Worm (Caenorhabditis elegans): ENCODE data around the gene hsp-75.

Gene hsp-75

DNA sequence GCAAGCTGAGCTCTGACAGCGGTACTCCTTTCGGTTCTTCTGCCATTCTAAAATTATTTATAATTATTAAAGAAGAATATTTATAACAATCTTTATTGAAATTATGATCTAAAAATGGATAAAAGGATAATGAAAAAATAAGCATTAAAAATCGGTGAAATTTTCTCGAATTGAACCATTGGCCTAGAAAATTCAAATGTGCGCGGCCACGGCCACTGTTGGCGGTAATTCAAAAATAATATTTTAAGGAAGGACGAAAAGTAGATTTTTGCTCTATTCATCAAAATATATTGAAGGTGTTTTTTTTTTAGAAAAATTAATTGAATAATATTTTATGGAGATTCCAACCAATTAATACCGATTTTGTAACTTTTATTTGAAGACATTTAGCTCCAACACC is 27.7 kb downstream of the hsp-75 start, which contains the start of gene pfd-5:
pfd-5 (minus strand) TSS at position 47 of the 400 bp plus-strand sequence.
- TF ChIP-seq unc-130 (GFP tag; optimal IDR thresholded peaks at IDR 0.05) (peak; percentile 66), D2030.7 (GFP tag; IDR thresholded peaks at IDR 0.05) (peak; percentile 39), mcd-1 (GFP tag; IDR thresholded peaks at IDR 0.05) (peak; percentile 55; the same call in 1 of the 2 replicates), efl-1 (GFP tag; optimal IDR thresholded peaks at IDR 0.05) (peak; percentile 90), rcor-1 (GFP tag; IDR thresholded peaks at IDR 0.05) (peak; percentile 60), lsl-1 (GFP tag; optimal IDR thresholded peaks at IDR 0.05) (peak; percentile 11), ztf-18 (tag; optimal IDR thresholded peaks at IDR 0.05) (peak; percentile 11), lin-54 (GFP tag; optimal IDR thresholded peaks at IDR 0.05) (peak; percentile 98), aptf-3 (GFP tag; IDR thresholded peaks at IDR 0.05) (no peak), F33H1.4 (GFP tag; IDR thresholded peaks at IDR 0.05) (peak; percentile 63), ceh-27 (GFP tag; optimal IDR thresholded peaks at IDR 0.05) (peak; percentile 50), chd-7 (tag; optimal IDR thresholded peaks at IDR 0.05) (no peak), lin-35 (GFP tag; optimal IDR thresholded peaks at IDR 0.05) (peak in 2 of 3 experiments; percentile 32 to 93), ZK185.1 (tag; optimal IDR thresholded peaks at IDR 0.05; ENCODE audit: poor library complexity, severe bottlenecking) (peak; percentile 55), snpc-4 (GFP tag; optimal IDR thresholded peaks at IDR 0.05) (no peak), snpc-4 (tag; optimal IDR thresholded peaks at IDR 0.05) (peak in 1 of 4 experiments; percentile 20), dpl-1 (GFP tag; optimal IDR thresholded peaks at IDR 0.05) (peak; percentile 70), egl-44 (GFP tag; IDR thresholded peaks at IDR 0.05) (no peak), snpc-3.4 (tag; optimal IDR thresholded peaks at IDR 0.05) (no peak), hsf-1 (GFP tag; IDR thresholded peaks at IDR 0.05) (0 out of 2 replicates have a peak, but pooled peaks have one; percentile 46), nhr-90 (tag; optimal IDR thresholded peaks at IDR 0.05) (no peak)

DNA sequence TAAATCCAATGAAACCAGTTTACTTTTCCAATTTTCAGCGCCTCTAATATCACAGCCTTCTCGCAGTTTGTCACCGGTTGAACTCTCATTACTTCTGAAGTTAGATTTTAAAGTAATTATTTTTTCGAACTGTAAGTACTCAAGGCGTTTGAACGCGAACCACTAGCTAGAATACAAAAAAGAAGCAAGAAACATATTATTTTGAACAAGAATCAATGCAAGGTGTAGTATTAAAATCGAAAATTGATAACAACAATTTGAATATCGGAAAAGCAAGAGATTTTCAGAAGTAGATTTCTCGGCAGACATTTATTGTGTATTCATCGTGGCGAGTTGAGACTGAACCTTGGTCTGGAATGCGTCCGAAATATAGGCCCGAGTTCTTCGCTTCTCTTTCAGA is 28.5 kb downstream of the hsp-75 start, which contains the start of gene exos-9:
exos-9 (minus strand) TSS at position 101 of the 400 bp plus-strand sequence.
- peak; percentile 2 for TF ChIP-seq lin-54 (GFP tag; optimal IDR thresholded peaks at IDR 0.05)
- no peak for TF ChIP-seq ceh-100 (GFP tag; IDR thresholded peaks at IDR 0.05)
- TF ChIP-seq snpc-4 (GFP tag; optimal IDR thresholded peaks at IDR 0.05): no peak
- peak in 1 of 4 experiments; percentile 19 for TF ChIP-seq snpc-4 (tag; optimal IDR thresholded peaks at IDR 0.05)

DNA sequence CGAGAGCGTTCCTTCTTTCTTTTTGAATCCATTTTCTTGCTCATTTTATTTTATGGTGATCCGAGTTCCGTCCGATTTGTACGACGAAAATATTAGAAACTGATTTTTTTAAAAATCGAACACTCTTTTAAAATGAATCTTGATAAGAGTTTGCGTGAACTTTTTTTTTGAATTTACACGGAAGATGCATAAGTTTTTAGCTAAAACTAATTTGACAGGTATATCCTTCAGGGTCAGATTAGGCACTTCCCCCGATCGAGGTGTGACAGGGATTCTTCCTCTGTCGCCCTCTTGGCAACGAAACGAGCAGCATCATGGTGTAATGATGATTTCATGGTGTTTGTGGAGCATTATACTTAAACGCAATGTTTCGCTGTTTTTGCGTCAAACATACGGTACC is 31.2 kb downstream of the hsp-75 start, which contains the start of gene F37C12.18:
F37C12.18 (minus strand) TSS at position 101 of the 400 bp plus-strand sequence.
- TF ChIP-seq lin-54 (GFP tag; optimal IDR thresholded peaks at IDR 0.05) (no peak), nhr-179 (tag; optimal IDR thresholded peaks at IDR 0.05) (no peak), gei-17 (GFP tag; optimal IDR thresholded peaks at IDR 0.05) (no peak), F55B11.4 (tag; optimal IDR thresholded peaks at IDR 0.05; ENCODE audit: borderline replicate concordance, insufficient read depth) (no peak), unc-130 (GFP tag; optimal IDR thresholded peaks at IDR 0.05) (no peak), cebp-2 (GFP tag; IDR thresholded peaks at IDR 0.05) (no peak), ama-1 (optimal IDR thresholded peaks at IDR 0.05) (no peak), ama-1 (GFP tag; optimal IDR thresholded peaks at IDR 0.05) (no peak), dox-1 (GFP tag; IDR thresholded peaks at IDR 0.05) (no peak), ztf-22 (GFP tag; optimal IDR thresholded peaks at IDR 0.05) (no peak), madf-3 (GFP tag; IDR thresholded peaks at IDR 0.05) (no peak)

- TF ChIP-seq hmg-1.2 (GFP tag; IDR thresholded peaks at IDR 0.05) (peak; percentile 54; the same call in 1 of the 2 replicates), madf-3 (GFP tag; IDR thresholded peaks at IDR 0.05) (no peak)
Measured at ce11 chrIII:7192942-7193665, 33.4 kb downstream of the hsp-75 start, which contains the start of gene mec-14. Gene mec-14 (minus strand): TSS chrIII:7192992.
